Worm (Caenorhabditis elegans): ENCODE data around the gene F21C10.18.

Gene F21C10.18

DNA sequence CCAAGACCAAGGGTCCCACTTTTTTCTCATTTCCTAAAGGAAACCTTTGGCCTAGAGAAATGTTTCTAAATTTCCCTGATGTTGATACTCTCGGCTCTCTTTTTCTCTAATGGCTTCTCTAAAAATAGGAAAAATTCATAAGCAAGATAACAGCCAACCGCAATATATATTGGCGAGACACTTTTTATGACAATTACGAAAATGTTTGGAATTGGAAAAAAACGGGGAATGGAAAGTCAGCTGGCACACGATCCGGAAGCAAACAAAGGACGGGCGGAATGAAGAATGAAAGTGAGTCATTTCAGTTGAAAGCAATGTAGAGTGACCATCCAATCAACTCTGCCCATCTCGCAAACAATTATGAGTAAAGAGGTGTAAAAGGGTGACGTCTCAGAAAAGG lies 26.9 kb upstream of the F21C10.18 start:
- TF ChIP-seq scrt-1 (GFP tag; IDR thresholded peaks at IDR 0.05): no peak
- no peak for TF ChIP-seq tbx-37 (GFP tag; conservative IDR thresholded peaks at IDR 0.05)
- no peak for TF ChIP-seq ceh-13 (GFP tag; optimal IDR thresholded peaks at IDR 0.05)
- TF ChIP-seq F13C5.2 (tag; optimal IDR thresholded peaks at IDR 0.05): no peak
- no peak for TF ChIP-seq ceh-36 (tag; optimal IDR thresholded peaks at IDR 0.05)
- no peak for TF ChIP-seq ets-7 (tag; optimal IDR thresholded peaks at IDR 0.05)
- no peak for TF ChIP-seq B0310.2 (tag; optimal IDR thresholded peaks at IDR 0.05)
- TF ChIP-seq aly-1 (tag; optimal IDR thresholded peaks at IDR 0.05): no peak
- TF ChIP-seq sea-1 (GFP tag; conservative IDR thresholded peaks at IDR 0.05): no peak
- TF ChIP-seq tra-4 (tag; optimal IDR thresholded peaks at IDR 0.05): no peak
- TF ChIP-seq pes-1 (GFP tag; IDR thresholded peaks at IDR 0.05): no peak
- TF ChIP-seq hmg-4 (GFP tag; optimal IDR thresholded peaks at IDR 0.05): no peak
- TF ChIP-seq hmbx-1 (tag; optimal IDR thresholded peaks at IDR 0.05): no peak
- no peak for TF ChIP-seq hnd-1 (tag; optimal IDR thresholded peaks at IDR 0.05)
- no peak for TF ChIP-seq flt-1 (GFP tag; IDR thresholded peaks at IDR 0.05)
- no peak for TF ChIP-seq tbx-11 (GFP tag; IDR thresholded peaks at IDR 0.05)

DNA sequence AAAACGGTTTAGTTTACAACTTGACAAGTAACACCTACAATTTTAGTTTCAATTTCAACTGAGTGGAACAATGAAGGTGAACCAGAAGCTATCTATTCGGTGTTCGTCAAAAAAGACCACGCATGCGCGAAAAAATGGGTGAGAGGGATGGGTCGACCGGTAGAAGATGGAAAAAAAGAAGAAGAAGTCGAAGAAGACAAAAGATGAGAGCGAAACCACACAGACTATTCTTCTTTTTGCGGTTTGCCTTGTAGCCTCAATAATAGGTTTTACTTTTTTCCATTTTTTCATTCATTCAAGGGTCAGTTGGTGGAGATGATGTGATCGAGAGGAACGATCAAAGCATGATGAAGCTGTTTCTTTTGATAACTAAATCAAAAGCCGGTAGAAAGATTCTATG lies 26.0 kb upstream of the F21C10.18 start:
- TF ChIP-seq hmg-4 (GFP tag; optimal IDR thresholded peaks at IDR 0.05) (no peak), ets-7 (tag; optimal IDR thresholded peaks at IDR 0.05) (no peak), hmbx-1 (tag; optimal IDR thresholded peaks at IDR 0.05) (no peak), tra-4 (tag; optimal IDR thresholded peaks at IDR 0.05) (no peak)

DNA sequence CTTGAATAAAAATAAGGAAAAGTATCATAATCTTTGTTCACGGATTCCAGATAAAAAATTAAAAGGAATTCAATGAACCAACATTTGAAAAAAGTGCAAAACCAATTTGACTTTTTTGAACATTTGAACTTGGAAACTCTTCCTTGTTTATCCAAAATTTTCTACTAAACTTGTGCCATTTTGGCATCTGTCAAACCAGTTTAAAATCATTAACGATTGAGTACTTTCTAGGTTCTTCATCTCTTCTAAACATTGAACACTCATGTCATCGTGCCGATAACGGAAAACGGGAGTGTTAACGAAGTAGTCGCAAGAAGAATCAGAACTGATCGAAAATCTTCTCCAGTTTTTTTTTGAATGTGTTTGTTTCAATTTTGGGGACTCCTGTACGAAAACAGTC lies 24.1 kb upstream of the F21C10.18 start:
- no peak for TF ChIP-seq aly-1 (tag; optimal IDR thresholded peaks at IDR 0.05)
- TF ChIP-seq scrt-1 (GFP tag; IDR thresholded peaks at IDR 0.05): no peak
- TF ChIP-seq ceh-36 (tag; optimal IDR thresholded peaks at IDR 0.05): no peak
- no peak for TF ChIP-seq F13C5.2 (tag; optimal IDR thresholded peaks at IDR 0.05)
- TF ChIP-seq ama-1 (optimal IDR thresholded peaks at IDR 0.05): no peak
- no peak for TF ChIP-seq hnd-1 (tag; optimal IDR thresholded peaks at IDR 0.05)
- TF ChIP-seq sea-1 (GFP tag; conservative IDR thresholded peaks at IDR 0.05): no peak
- TF ChIP-seq hmbx-1 (tag; optimal IDR thresholded peaks at IDR 0.05): no peak
- TF ChIP-seq tra-4 (tag; optimal IDR thresholded peaks at IDR 0.05): no peak
- no peak for TF ChIP-seq ceh-13 (GFP tag; optimal IDR thresholded peaks at IDR 0.05)
- no peak for TF ChIP-seq tbx-37 (GFP tag; conservative IDR thresholded peaks at IDR 0.05)
- no peak for TF ChIP-seq pes-1 (GFP tag; IDR thresholded peaks at IDR 0.05)
- TF ChIP-seq ets-7 (tag; optimal IDR thresholded peaks at IDR 0.05): no peak
- TF ChIP-seq hmg-4 (GFP tag; optimal IDR thresholded peaks at IDR 0.05): no peak
- TF ChIP-seq B0310.2 (tag; optimal IDR thresholded peaks at IDR 0.05): no peak
- TF ChIP-seq tbx-11 (GFP tag; IDR thresholded peaks at IDR 0.05): no peak
- no peak for TF ChIP-seq flt-1 (GFP tag; IDR thresholded peaks at IDR 0.05)

DNA sequence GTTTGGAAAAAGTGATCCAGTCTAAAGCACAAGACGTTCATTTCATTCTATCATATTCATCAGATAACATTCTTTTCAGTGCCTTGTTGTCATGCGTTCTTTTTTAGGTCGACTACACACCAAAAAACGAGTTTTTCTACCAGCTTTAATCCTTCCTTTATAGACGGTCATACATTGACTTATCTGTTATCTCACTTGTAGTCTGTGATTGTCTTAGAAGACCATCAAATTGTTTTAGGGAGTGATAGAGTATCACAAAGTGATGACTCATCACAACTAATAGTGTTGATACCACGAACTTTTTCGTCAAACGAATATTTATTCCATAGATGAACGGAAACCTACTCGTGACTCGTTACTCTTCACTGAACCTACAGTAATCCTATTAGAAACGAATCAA lies 22.5 kb upstream of the F21C10.18 start:
- TF ChIP-seq scrt-1 (GFP tag; IDR thresholded peaks at IDR 0.05) (no peak), flt-1 (GFP tag; IDR thresholded peaks at IDR 0.05) (no peak), B0310.2 (tag; optimal IDR thresholded peaks at IDR 0.05) (no peak), pes-1 (GFP tag; IDR thresholded peaks at IDR 0.05) (no peak), hmbx-1 (tag; optimal IDR thresholded peaks at IDR 0.05) (no peak), hnd-1 (tag; optimal IDR thresholded peaks at IDR 0.05) (no peak), sea-1 (GFP tag; conservative IDR thresholded peaks at IDR 0.05) (no peak), ama-1 (optimal IDR thresholded peaks at IDR 0.05) (no peak), ets-7 (tag; optimal IDR thresholded peaks at IDR 0.05) (no peak), tra-4 (tag; optimal IDR thresholded peaks at IDR 0.05) (no peak), ceh-36 (tag; optimal IDR thresholded peaks at IDR 0.05) (no peak), ceh-13 (GFP tag; optimal IDR thresholded peaks at IDR 0.05) (no peak), aly-1 (tag; optimal IDR thresholded peaks at IDR 0.05) (no peak), tbx-11 (GFP tag; IDR thresholded peaks at IDR 0.05) (no peak), F13C5.2 (tag; optimal IDR thresholded peaks at IDR 0.05) (no peak), tbx-37 (GFP tag; conservative IDR thresholded peaks at IDR 0.05) (no peak), hmg-4 (GFP tag; optimal IDR thresholded peaks at IDR 0.05) (no peak)

DNA sequence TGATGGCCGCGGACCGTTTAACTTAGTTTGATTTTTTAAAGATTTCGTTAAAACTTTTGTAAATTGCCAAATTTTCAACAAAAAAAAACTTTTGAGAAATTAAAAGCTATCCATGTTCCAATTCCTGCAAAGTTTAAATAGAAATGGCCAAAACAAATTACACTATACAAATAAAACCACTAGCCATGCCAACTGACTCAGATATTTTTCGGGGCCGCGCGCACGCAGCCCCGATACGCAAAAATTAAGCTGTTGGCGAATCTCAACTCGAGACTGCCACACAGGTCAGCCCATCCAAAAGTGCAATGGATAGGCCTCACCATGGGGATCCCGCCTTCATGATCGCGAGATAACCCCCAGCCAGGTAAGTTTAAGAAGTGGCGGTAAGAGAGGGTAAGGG lies 21.7 kb upstream of the F21C10.18 start:
- TF ChIP-seq sea-1 (GFP tag; conservative IDR thresholded peaks at IDR 0.05) (0 out of 2 replicates have a peak, but pooled peaks have one; percentile 60), pes-1 (GFP tag; IDR thresholded peaks at IDR 0.05) (0 out of 2 replicates have a peak, but pooled peaks have one; percentile 47)

DNA sequence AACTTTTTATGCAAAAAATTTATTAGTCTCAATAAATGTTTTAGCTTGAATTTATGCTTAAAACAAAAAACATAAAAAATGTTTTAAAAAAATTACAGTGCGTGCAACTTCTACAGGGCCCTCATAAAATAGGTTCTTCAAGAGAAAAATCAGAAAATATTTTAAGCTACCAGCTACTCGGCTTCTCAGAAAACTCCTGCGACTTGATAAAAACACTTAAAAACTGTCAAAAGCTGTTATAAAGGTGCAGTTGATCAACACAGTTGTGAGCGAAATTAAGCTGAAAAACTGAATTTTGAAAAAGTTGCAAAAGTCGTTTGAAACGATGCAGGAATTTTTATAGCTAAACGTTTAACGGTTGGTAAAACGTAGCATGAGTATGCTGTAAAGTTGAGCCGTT lies 19.6 kb upstream of the F21C10.18 start:
- TF ChIP-seq tbx-37 (GFP tag; conservative IDR thresholded peaks at IDR 0.05) (no peak), pes-1 (GFP tag; IDR thresholded peaks at IDR 0.05) (0 out of 2 replicates have a peak, but pooled peaks have one; percentile 39), tbx-11 (GFP tag; IDR thresholded peaks at IDR 0.05) (peak; percentile 27; the same call in 1 of the 2 replicates), F13C5.2 (tag; optimal IDR thresholded peaks at IDR 0.05) (no peak), sea-1 (GFP tag; conservative IDR thresholded peaks at IDR 0.05) (peak; percentile 95), hnd-1 (tag; optimal IDR thresholded peaks at IDR 0.05) (peak; percentile 54), ama-1 (optimal IDR thresholded peaks at IDR 0.05) (peak; percentile 94)

DNA sequence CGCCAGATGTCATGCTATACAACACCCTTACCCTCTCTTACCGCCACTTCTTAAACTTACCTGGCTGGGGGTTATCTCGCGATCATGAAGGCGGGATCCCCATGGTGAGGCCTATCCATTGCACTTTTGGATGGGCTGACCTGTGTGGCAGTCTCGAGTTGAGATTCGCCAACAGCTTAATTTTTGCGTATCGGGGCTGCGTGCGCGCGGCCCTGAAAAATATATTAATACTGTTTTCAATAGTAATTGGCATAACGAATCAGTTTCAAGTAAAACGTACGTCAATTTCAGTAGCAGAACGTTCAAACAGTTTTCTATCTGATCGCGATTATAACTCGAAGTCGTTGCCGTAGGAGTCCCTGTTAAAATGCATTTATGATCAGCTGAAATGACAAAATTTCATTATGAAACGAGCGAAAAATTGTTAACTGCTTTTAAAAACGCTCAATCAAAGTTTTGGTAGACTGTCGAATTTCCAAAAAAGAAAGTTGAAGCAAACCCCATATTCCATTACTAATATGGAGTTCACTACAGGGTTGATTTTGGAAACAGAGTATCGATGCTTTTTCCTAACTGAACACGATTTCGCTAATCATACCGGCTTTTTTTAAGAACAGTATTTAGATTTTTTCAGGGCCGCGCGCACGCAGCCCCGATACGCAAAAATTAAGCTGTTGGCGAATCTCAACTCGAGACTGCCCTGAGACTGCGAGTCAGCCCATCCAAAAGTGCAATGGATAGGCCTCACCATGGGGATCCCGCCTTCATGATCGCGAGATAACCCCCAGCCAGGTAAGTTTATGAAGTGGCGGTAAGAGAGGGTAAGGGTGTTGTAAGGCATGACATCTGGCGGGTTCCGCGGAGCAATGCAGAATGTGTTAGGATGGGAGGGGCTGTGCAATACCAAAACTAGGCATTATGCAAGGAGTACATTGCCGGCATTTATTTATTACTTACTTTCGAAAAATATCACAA lies 17.2 kb upstream of the F21C10.18 start:
- peak; percentile 0 for TF ChIP-seq hmg-4 (GFP tag; optimal IDR thresholded peaks at IDR 0.05)
- peak; percentile 60; the same call in 1 of the 2 replicates for TF ChIP-seq scrt-1 (GFP tag; IDR thresholded peaks at IDR 0.05)
- TF ChIP-seq sea-1 (GFP tag; conservative IDR thresholded peaks at IDR 0.05): 0 out of 2 replicates have a peak, but pooled peaks have one; percentile 20
